Worm (Caenorhabditis elegans) whole organism, L4 larva: ENCODE data around the gene F58B4.6.

Experiments used
- D1046.2 ChIP-seq: fragments of 200-800 bp; sonication (Bioruptor generic); IDR thresholded peaks from 2 replicates; pipeline ENCODE4 v1.3.6; 2022; ENCODE audit warnings: missing genetic modification characterization, missing compliant biosample characterization
- F37D6.2 ChIP-seq: sonication (generic microtip); optimal IDR thresholded peaks from 2 replicates; lab custom pipeline; 2016; ENCODE audit warnings: mild to moderate bottlenecking, missing genetic modification characterization, missing compliant biosample characterization
- T20F7.1 ChIP-seq: fragments of 200-800 bp; sonication (Bioruptor generic); optimal IDR thresholded peaks from 2 replicates; lab custom pipeline; 2018; ENCODE audit warnings: mild to moderate bottlenecking, missing genetic modification characterization, missing compliant biosample characterization
- Y75B8A.6 ChIP-seq: fragments of 200-800 bp; sonication (Bioruptor generic); IDR thresholded peaks from 2 replicates; pipeline ENCODE4 v1.3.6; 2022; ENCODE audit warnings: missing genetic modification reagents, missing genetic modification characterization, missing compliant biosample characterization
- ZK546.5 ChIP-seq, 2 experiments: sonication (generic microtip); optimal IDR thresholded peaks; 2 replicates each; lab custom pipeline; 2017; ENCODE audit warnings: missing biosample characterization in 2 of 2, missing genetic modification characterization in 2 of 2
- aha-1 ChIP-seq: fragments of 150-350 bp; peaks from one replicate; lab custom pipeline; 2014; ENCODE audit warnings: missing biosample characterization, missing genetic modification characterization
- ama-1 ChIP-seq: fragments of 150-350 bp; optimal IDR thresholded peaks from 2 replicates; lab custom pipeline; 2014; ENCODE audit warnings: inconsistent platforms, mixed read lengths
- attf-4 ChIP-seq: sonication (generic microtip); optimal IDR thresholded peaks from 3 replicates; lab custom pipeline; 2017; ENCODE audit warnings: missing biosample characterization, missing genetic modification characterization
- ceh-20 ChIP-seq: fragments of 200-800 bp; sonication (Bioruptor generic); IDR thresholded peaks from 2 replicates; pipeline ENCODE4 v1.3.6; 2022; ENCODE audit warnings: missing genetic modification reagents, missing genetic modification characterization, missing compliant biosample characterization
- ceh-44 ChIP-seq: fragments of 200-800 bp; sonication (Bioruptor generic); IDR thresholded peaks from 2 replicates; pipeline ENCODE4 v1.3.6; 2022; ENCODE audit warnings: missing genetic modification reagents, missing genetic modification characterization, missing compliant biosample characterization
- ceh-62 ChIP-seq: sonication (generic microtip); optimal IDR thresholded peaks from 2 replicates; lab custom pipeline; 2017; ENCODE audit warnings: missing biosample characterization, missing genetic modification characterization
- ceh-82 ChIP-seq: sonication (generic microtip); optimal IDR thresholded peaks from 2 replicates; lab custom pipeline; 2017; ENCODE audit warnings: missing biosample characterization, missing genetic modification characterization
- ces-1 ChIP-seq: fragments of 150-350 bp; sonication (generic microtip); optimal IDR thresholded peaks from 4 replicates; lab custom pipeline; 2014; ENCODE audit warnings: missing biosample characterization, missing genetic modification reagents, missing genetic modification characterization
- ctbp-1 ChIP-seq: fragments of 200-800 bp; sonication (Bioruptor generic); IDR thresholded peaks from 2 replicates; pipeline ENCODE4 v1.3.6; 2022; ENCODE audit warnings: missing genetic modification reagents, missing genetic modification characterization, missing compliant biosample characterization
- daf-12 ChIP-seq: fragments of 150-350 bp; optimal IDR thresholded peaks from 2 replicates; lab custom pipeline; 2014; ENCODE audit warnings: missing biosample characterization, missing genetic modification reagents, missing genetic modification characterization
- dmd-6 ChIP-seq: fragments of 200-800 bp; sonication (Bioruptor generic); IDR thresholded peaks from 2 replicates; pipeline ENCODE4 v1.3.6; 2022; ENCODE audit warnings: missing genetic modification reagents, missing genetic modification characterization, missing compliant biosample characterization
- duxl-1 ChIP-seq: sonication (generic microtip); optimal IDR thresholded peaks from 2 replicates; lab custom pipeline; 2016; ENCODE audit warnings: mild to moderate bottlenecking, missing genetic modification characterization, moderate library complexity, missing compliant biosample characterization; ENCODE audit not compliant: poor library complexity
- dve-1 ChIP-seq: sonication (generic microtip); optimal IDR thresholded peaks from 2 replicates; lab custom pipeline; 2017; ENCODE audit warnings: antibody characterized with exemption, mild to moderate bottlenecking, missing genetic modification characterization, missing compliant biosample characterization; ENCODE audit not compliant: insufficient read depth
- egl-27 ChIP-seq: sonication (generic microtip); optimal IDR thresholded peaks from 3 replicates; lab custom pipeline; 2017; ENCODE audit warnings: missing biosample characterization, missing genetic modification reagents, missing genetic modification characterization
- fkh-10 ChIP-seq: fragments of 150-350 bp; optimal IDR thresholded peaks from 2 replicates; lab custom pipeline; 2014; ENCODE audit warnings: missing biosample characterization, missing genetic modification reagents, missing genetic modification characterization
- hlh-11 ChIP-seq: fragments of 200-800 bp; sonication (Bioruptor generic); optimal IDR thresholded peaks from 2 replicates; lab custom pipeline; 2018; ENCODE audit warnings: mild to moderate bottlenecking, missing genetic modification characterization, missing compliant biosample characterization
- hlh-30 ChIP-seq: sonication (generic microtip); optimal IDR thresholded peaks from 2 replicates; lab custom pipeline; 2017; ENCODE audit warnings: antibody characterized with exemption, mild to moderate bottlenecking, missing genetic modification characterization, missing compliant biosample characterization; ENCODE audit not compliant: insufficient read depth
- hmg-1.1 ChIP-seq: fragments of 200-800 bp; sonication (Bioruptor generic); IDR thresholded peaks from 2 replicates; pipeline ENCODE4 v1.3.6; 2022; ENCODE audit warnings: missing genetic modification reagents, missing genetic modification characterization, missing compliant biosample characterization
- jun-1 ChIP-seq: fragments of 150-350 bp; optimal IDR thresholded peaks from 2 replicates; lab custom pipeline; 2014; ENCODE audit warnings: missing biosample characterization, missing genetic modification reagents, missing genetic modification characterization
- lim-7 ChIP-seq: fragments of 200-800 bp; sonication (Bioruptor generic); IDR thresholded peaks from 2 replicates; pipeline ENCODE4 v1.3.6; 2022; ENCODE audit warnings: missing genetic modification characterization, missing compliant biosample characterization
- lin-1 ChIP-seq: fragments of 200-800 bp; sonication (Bioruptor generic); IDR thresholded peaks from 2 replicates; pipeline ENCODE4 v1.3.6; 2022; ENCODE audit warnings: missing genetic modification reagents, missing genetic modification characterization, missing compliant biosample characterization
- lin-29 ChIP-seq: fragments of 200-800 bp; sonication (Bioruptor generic); IDR thresholded peaks from 2 replicates; pipeline ENCODE4 v1.3.6; 2022; ENCODE audit warnings: missing genetic modification reagents, missing genetic modification characterization, missing compliant biosample characterization
- lsy-2 ChIP-seq, 2 experiments: fragments of 150-350 bp in 1 of 2; sonication (generic microtip) in 1 of 2; optimal IDR thresholded peaks; 2 replicates each; lab custom pipeline; 2014 to 2017; ENCODE audit warnings: missing biosample characterization in 2 of 2, missing genetic modification characterization in 2 of 2
- madf-5 ChIP-seq, 2 experiments: fragments of 200-800 bp; sonication (Bioruptor generic); IDR thresholded peaks; 2 replicates each; pipeline ENCODE4 v1.3.6; 2022; ENCODE audit warnings: missing compliant biosample characterization in 2 of 2, missing genetic modification characterization in 2 of 2
- mdl-1 ChIP-seq, 2 experiments: fragments of 150-350 bp in 1 of 2; sonication (generic microtip) in 1 of 2; optimal IDR thresholded peaks; 2 replicates each; lab custom pipeline; 2014 to 2017; ENCODE audit warnings: missing biosample characterization in 2 of 2, missing genetic modification characterization in 2 of 2
- mdt-29 ChIP-seq: fragments of 200-800 bp; sonication (Bioruptor generic); IDR thresholded peaks from 2 replicates; pipeline ENCODE4 v1.3.6; 2022; ENCODE audit warnings: missing genetic modification reagents, missing genetic modification characterization, missing compliant biosample characterization
- mep-1 ChIP-seq: fragments of 150-350 bp; sonication (generic microtip); optimal IDR thresholded peaks from 3 replicates; lab custom pipeline; 2014; ENCODE audit warnings: missing biosample characterization, missing genetic modification characterization
- mes-2 ChIP-seq: sonication (generic microtip); optimal IDR thresholded peaks from 2 replicates; lab custom pipeline; 2016; ENCODE audit warnings: missing genotype, mild to moderate bottlenecking, missing genetic modification characterization, missing compliant biosample characterization; ENCODE audit not compliant: poor library complexity, severe bottlenecking
- nhr-10 ChIP-seq: fragments of 150-350 bp; optimal IDR thresholded peaks from 2 replicates; lab custom pipeline; 2014; ENCODE audit warnings: missing biosample characterization, missing genetic modification characterization
- nhr-111 ChIP-seq: fragments of 200-800 bp; sonication (Bioruptor generic); optimal IDR thresholded peaks from 2 replicates; lab custom pipeline; 2018; ENCODE audit warnings: mild to moderate bottlenecking, missing genetic modification characterization, missing compliant biosample characterization
- nhr-237 ChIP-seq: sonication (generic microtip); optimal IDR thresholded peaks from 2 replicates; lab custom pipeline; 2017; ENCODE audit warnings: missing biosample characterization, missing genetic modification characterization
- nhr-76 ChIP-seq: fragments of 150-350 bp; optimal IDR thresholded peaks from 2 replicates; lab custom pipeline; 2014; ENCODE audit warnings: missing biosample characterization, missing genetic modification characterization
- pha-4 ChIP-seq, 2 experiments: fragments of 150-350 bp in 1 of 2; fragments of 200-800 bp in 1 of 2; sonication (Bioruptor generic) in 1 of 2; IDR thresholded peaks in 1 of 2; optimal IDR thresholded peaks in 1 of 2; 2 replicates each; pipeline versions ENCODE4 v1.3.6 to Lab custom; 2014 to 2022; ENCODE audit warnings: missing genetic modification characterization in 2 of 2, missing genetic modification reagents in 2 of 2, missing biosample characterization in 1 of 2, missing compliant biosample characterization in 1 of 2
- rbr-2 ChIP-seq: sonication (generic microtip); optimal IDR thresholded peaks from 2 replicates; lab custom pipeline; 2016; ENCODE audit warnings: missing genotype, missing genetic modification characterization, missing compliant biosample characterization
- sdz-12 ChIP-seq: fragments of 200-800 bp; sonication (Bioruptor generic); optimal IDR thresholded peaks from 2 replicates; lab custom pipeline; 2018; ENCODE audit warnings: mild to moderate bottlenecking, missing genetic modification characterization, missing compliant biosample characterization
- snpc-4 ChIP-seq: fragments of 150-350 bp; optimal IDR thresholded peaks from 2 replicates; lab custom pipeline; 2014; ENCODE audit warnings: missing biosample characterization, missing genetic modification characterization
- tra-1 ChIP-seq: fragments of 200-800 bp; sonication (Bioruptor generic); IDR thresholded peaks from 2 replicates; pipeline ENCODE4 v1.3.6; 2022; ENCODE audit warnings: missing genetic modification reagents, missing genetic modification characterization, missing compliant biosample characterization
- unc-62 ChIP-seq, 3 experiments: fragments of 150-350 bp in 1 of 3; sonication (generic microtip); optimal IDR thresholded peaks in 2 of 3; peaks in 1 of 3; 1 replicate in 1 of 3; 2 replicates in 2 of 3; lab custom pipeline; 2014 to 2017; ENCODE audit warnings: missing biosample characterization in 3 of 3, missing genetic modification characterization in 3 of 3, missing genetic modification reagents in 3 of 3, missing genotype in 1 of 3
- zag-1 ChIP-seq: fragments of 150-350 bp; optimal IDR thresholded peaks from 2 replicates; lab custom pipeline; 2014; ENCODE audit warnings: missing biosample characterization, missing genetic modification characterization
- zip-2 ChIP-seq: fragments of 150-350 bp; optimal IDR thresholded peaks from 2 replicates; lab custom pipeline; 2014; ENCODE audit warnings: missing biosample characterization, missing genetic modification characterization
- ztf-7 ChIP-seq: fragments of 150-350 bp; optimal IDR thresholded peaks from 2 replicates; lab custom pipeline; 2014; ENCODE audit warnings: missing biosample characterization, missing genetic modification characterization

F58B4.6 gene

ce11 chrV:10903748-10904147, 21.1 kb upstream of the F58B4.6 start, which contains the start of gene F32D8.15:
Gene F32D8.15, plus strand, starts transcription at chrV:10904048.
- TF ChIP-seq daf-12 (tag; lab: Kevin White, UChicago) = no peak
- no peak for TF ChIP-seq lin-1 (GFP tag; lab: Robert Waterston, UW)
- TF ChIP-seq mes-2 (tag; lab: Kevin White, UChicago) = no peak
- no peak for TF ChIP-seq jun-1 (tag; lab: Kevin White, UChicago)
- TF ChIP-seq ZK546.5 (tag; optimal IDR thresholded peaks at IDR 0.05; lab: Kevin White, UChicago) = no peak
- no peak for TF ChIP-seq sdz-12 (GFP tag; lab: Kevin White, UChicago)
- TF ChIP-seq, all 104 proteins: peak for 0

- TF ChIP-seq egl-27 (no peak), mdl-1 (tag; optimal IDR thresholded peaks at IDR 0.05; lab: Kevin White, UChicago) (peak in 1 of 2 experiments; percentile 8), rbr-2 (tag; lab: Kevin White, UChicago) (peak; percentile 34), attf-4 (tag; lab: Kevin White, UChicago) (no peak), unc-62 (GFP tag; optimal IDR thresholded peaks at IDR 0.05 in 1 of 2; lab: Kevin White, UChicago) (peak in 1 of 2 experiments; percentile 65), unc-62 (tag; optimal IDR thresholded peaks at IDR 0.05; lab: Kevin White, UChicago) (no peak), mes-2 (tag; lab: Kevin White, UChicago) (no peak), nhr-237 (tag; lab: Kevin White, UChicago) (no peak), ces-1 (GFP tag; lab: Kevin White, UChicago) (no peak), ctbp-1 (GFP tag; lab: Robert Waterston, UW) (0 out of 2 replicates have a peak, but pooled peaks have one; percentile 43), ceh-20 (GFP tag; lab: Robert Waterston, UW) (0 out of 2 replicates have a peak, but pooled peaks have one; percentile 12), lin-29 (no peak), madf-5 (GFP tag; IDR thresholded peaks at IDR 0.05; lab: Robert Waterston, UW) (no peak), lsy-2 (tag; optimal IDR thresholded peaks at IDR 0.05; lab: Kevin White, UChicago) (peak in 1 of 2 experiments; percentile 3), dmd-6 (GFP tag; lab: Robert Waterston, UW) (0 out of 2 replicates have a peak, but pooled peaks have one; percentile 10), nhr-10 (tag; lab: Kevin White, UChicago) (no peak), hmg-1.1 (GFP tag; lab: Robert Waterston, UW) (0 out of 2 replicates have a peak, but pooled peaks have one; percentile 21), ceh-82 (tag; lab: Kevin White, UChicago) (no peak), mep-1 (peak; percentile 32), hlh-30 (tag; lab: Kevin White, UChicago) (peak; percentile 13), Y75B8A.6 (GFP tag; lab: Robert Waterston, UW) (no peak), ceh-44 (GFP tag; lab: Robert Waterston, UW) (no peak), sdz-12 (GFP tag; lab: Kevin White, UChicago) (no peak), zip-2 (tag; lab: Kevin White, UChicago) (no peak), snpc-4 (tag; lab: Kevin White, UChicago) (no peak), ceh-62 (tag; lab: Kevin White, UChicago) (no peak), T20F7.1 (GFP tag; lab: Kevin White, UChicago) (no peak), ztf-7 (tag; lab: Kevin White, UChicago) (no peak), nhr-111 (GFP tag; lab: Kevin White, UChicago) (no peak), D1046.2 (no peak), fkh-10 (GFP tag; lab: Kevin White, UChicago) (peak; percentile 71), aha-1 (tag; lab: Kevin White, UChicago) (peak; percentile 87), hlh-11 (tag; lab: Kevin White, UChicago) (no peak)
These were observed 20.0 kb upstream of the F58B4.6 start for ce11 chrV:10904795-10905194.

ce11 chrV:10909071-10909470, 15.8 kb upstream of the F58B4.6 start, which contains the start of gene zzz-1:
Gene zzz-1, minus strand, starts transcription at chrV:10909171.
- TF ChIP-seq lin-1 (GFP tag; lab: Robert Waterston, UW) = no peak
- no peak for TF ChIP-seq pha-4 (GFP tag; IDR thresholded peaks at IDR 0.05; lab: Robert Waterston, UW)
- no peak for TF ChIP-seq pha-4 (tag; optimal IDR thresholded peaks at IDR 0.05; lab: Kevin White, UChicago)
- no peak for TF ChIP-seq dve-1 (tag; lab: Kevin White, UChicago)
- no peak for TF ChIP-seq ces-1 (GFP tag; lab: Kevin White, UChicago)
- no peak for TF ChIP-seq ztf-7 (tag; lab: Kevin White, UChicago)
- no peak for TF ChIP-seq unc-62 (GFP tag; optimal IDR thresholded peaks at IDR 0.05 in 1 of 2; lab: Kevin White, UChicago)
- no peak for TF ChIP-seq unc-62 (tag; optimal IDR thresholded peaks at IDR 0.05; lab: Kevin White, UChicago)
- no peak for TF ChIP-seq ama-1 (lab: Kevin White, UChicago)
- no peak for TF ChIP-seq zag-1 (tag; lab: Kevin White, UChicago)
- no peak for TF ChIP-seq tra-1 (GFP tag; lab: Robert Waterston, UW)
- no peak for TF ChIP-seq nhr-10 (tag; lab: Kevin White, UChicago)
- no peak for TF ChIP-seq mdt-29 (GFP tag; lab: Robert Waterston, UW)
- TF ChIP-seq F37D6.2 = no peak
- no peak for TF ChIP-seq nhr-76 (tag; lab: Kevin White, UChicago)
- TF ChIP-seq ceh-82 (tag; lab: Kevin White, UChicago) = no peak
- no peak for TF ChIP-seq duxl-1 (tag; lab: Kevin White, UChicago)
- TF ChIP-seq lim-7 (GFP tag; lab: Robert Waterston, UW) = no peak
